Fruit fly (Drosophila melanogaster): Measurements from ENCODE around the gene CG1529.

The CG1529 gene

DNA sequence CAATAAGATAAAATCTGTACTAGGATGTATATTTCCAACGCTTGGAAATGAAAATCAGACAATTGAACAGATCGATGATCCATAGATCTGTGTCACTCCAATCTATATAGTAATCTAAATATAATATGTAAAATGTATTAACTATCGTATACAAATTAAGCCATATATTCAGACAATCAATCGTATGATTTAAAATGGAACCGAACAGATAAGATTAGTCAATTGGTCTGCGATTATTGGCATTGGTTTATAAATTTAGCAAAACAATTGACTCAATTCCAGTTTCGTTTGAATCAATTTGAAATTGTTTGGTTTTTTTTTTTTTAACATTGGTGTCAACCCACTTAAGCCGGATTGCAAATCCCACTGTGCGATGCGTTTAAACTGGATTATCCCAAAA lies 36.2 kb upstream of the CG1529 start (continued):
- TF ChIP-seq fd85E (GFP tag; optimal IDR thresholded peaks at IDR 0.05) (no peak), CG4318 (GFP tag; optimal IDR thresholded peaks at IDR 0.05) (peak; percentile 56), eg (GFP tag; IDR thresholded peaks at IDR 0.05) (peak; percentile 49; the same call in 2 of the 3 replicates), acj6 (GFP tag; optimal IDR thresholded peaks at IDR 0.05) (peak; percentile 44), Hr38 (GFP tag; optimal IDR thresholded peaks at IDR 0.05) (no peak), salr (GFP tag; optimal IDR thresholded peaks at IDR 0.05) (peak; percentile 16 to 72), net (GFP tag; optimal IDR thresholded peaks at IDR 0.05) (peak; percentile 51), CG15336 (GFP tag; IDR thresholded peaks at IDR 0.05) (peak; percentile 33; the same call in 1 of the 2 replicates), spab (GFP tag; optimal IDR thresholded peaks at IDR 0.05) (peak; percentile 47), CG3919 (GFP tag; optimal IDR thresholded peaks at IDR 0.05) (peak; percentile 15), CG8632 (GFP tag; optimal IDR thresholded peaks at IDR 0.05) (peak; percentile 33), CG6854 (GFP tag; optimal IDR thresholded peaks at IDR 0.05) (no peak), dac (GFP tag; optimal IDR thresholded peaks at IDR 0.05) (peak; percentile 32), CG6276 (GFP tag; optimal IDR thresholded peaks at IDR 0.05) (peak; percentile 52), esn (GFP tag; optimal IDR thresholded peaks at IDR 0.05) (peak; percentile 67), CG32006 (GFP tag; optimal IDR thresholded peaks at IDR 0.05) (peak; percentile 75), Sox102F (GFP tag; optimal IDR thresholded peaks at IDR 0.05) (no peak)

DNA sequence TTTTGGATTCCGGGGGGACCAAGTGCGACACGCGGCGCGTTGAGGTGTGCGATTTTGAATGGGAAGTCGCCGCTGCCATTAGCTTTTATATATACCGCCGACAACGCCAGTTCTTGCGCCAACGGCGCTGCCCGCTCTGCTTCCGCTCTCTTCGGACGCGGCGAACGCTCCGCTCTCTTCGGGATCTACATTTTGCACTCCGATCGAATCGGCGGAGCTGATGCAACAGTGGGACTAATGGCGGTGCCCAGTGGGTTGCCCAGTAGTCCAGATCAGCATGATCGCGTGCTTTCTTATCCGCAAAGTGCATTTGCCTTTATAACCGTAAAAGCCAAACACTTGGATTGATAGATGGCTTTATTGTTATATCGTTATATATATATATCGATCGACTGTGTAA lies 35.7 kb upstream of the CG1529 start, which contains the start of gene CG32512:
CG32512 (minus strand) TSS at position 67 of the 400 bp plus-strand sequence.
- no peak for TF ChIP-seq Lpt (GFP tag; optimal IDR thresholded peaks at IDR 0.05)
- peak; percentile 12; the same call in 1 of the 2 replicates for TF ChIP-seq CG15336 (GFP tag; IDR thresholded peaks at IDR 0.05)
- TF ChIP-seq CG6163 (GFP tag; IDR thresholded peaks at IDR 0.05), result peak; percentile 49
- peak; percentile 53; the same call in 1 of the 3 replicates for TF ChIP-seq eg (GFP tag; IDR thresholded peaks at IDR 0.05)
- peak; percentile 16 for TF ChIP-seq vri (GFP tag; optimal IDR thresholded peaks at IDR 0.05)
- TF ChIP-seq Hr39 (GFP tag; optimal IDR thresholded peaks at IDR 0.05), result peak; percentile 1
- peak; percentile 13; the same call in 1 of the 3 replicates for TF ChIP-seq CG8119 (GFP tag; IDR thresholded peaks at IDR 0.05)
- TF ChIP-seq CG11762 (GFP tag; optimal IDR thresholded peaks at IDR 0.05; ENCODE audit: insufficient read depth), result no peak

DNA sequence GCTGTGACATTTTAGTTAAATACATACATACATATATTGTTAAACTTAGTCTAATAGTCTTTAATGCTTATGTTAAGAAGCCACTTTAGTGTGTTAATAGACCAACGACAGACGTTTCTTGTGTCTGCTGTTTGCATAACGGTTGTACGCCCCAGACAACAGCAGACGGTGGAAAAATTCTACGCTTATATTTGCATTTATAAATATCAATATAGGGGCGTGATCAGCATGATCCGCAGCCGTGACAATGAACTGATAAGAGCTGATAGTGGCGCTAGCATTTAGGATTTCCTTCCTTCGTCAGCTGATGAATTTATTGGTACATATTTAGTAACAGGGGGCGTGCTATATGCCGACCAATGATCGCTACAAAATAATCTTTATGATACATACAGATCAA lies 34.0 kb upstream of the CG1529 start:
- no peak for TF ChIP-seq Smox (GFP tag; optimal IDR thresholded peaks at IDR 0.05)
- peak; percentile 65 for TF ChIP-seq fkh (GFP tag; optimal IDR thresholded peaks at IDR 0.05)
- peak; percentile 10 for TF ChIP-seq Eip78C (GFP tag)
- no peak for TF ChIP-seq CG10669 (GFP tag; optimal IDR thresholded peaks at IDR 0.05)
- TF ChIP-seq CG11902 (GFP tag; optimal IDR thresholded peaks at IDR 0.05), result no peak
- TF ChIP-seq CG7368 (GFP tag; optimal IDR thresholded peaks at IDR 0.05), result no peak
- no peak for TF ChIP-seq esn (GFP tag; optimal IDR thresholded peaks at IDR 0.05)
- TF ChIP-seq cyc (GFP tag; optimal IDR thresholded peaks at IDR 0.05), result no peak
- no peak for TF ChIP-seq CG8632 (GFP tag; optimal IDR thresholded peaks at IDR 0.05)
- TF ChIP-seq svp (GFP tag), result peak; percentile 38

- TF ChIP-seq eg (GFP tag; IDR thresholded peaks at IDR 0.05) (peak; percentile 93), CG3032 (tag; optimal IDR thresholded peaks at IDR 0.05) (peak; percentile 75), cyc (GFP tag; optimal IDR thresholded peaks at IDR 0.05) (peak; percentile 97), Eip78C (GFP tag) (peak; percentile 96), achi (GFP tag; optimal IDR thresholded peaks at IDR 0.05) (peak; percentile 87), CG32006 (GFP tag; optimal IDR thresholded peaks at IDR 0.05) (peak; percentile 82), Hr4 (GFP tag; optimal IDR thresholded peaks at IDR 0.05) (peak; percentile 90), CG6792 (GFP tag; optimal IDR thresholded peaks at IDR 0.05) (peak; percentile 94), CG9139 (GFP tag; optimal IDR thresholded peaks at IDR 0.05) (peak; percentile 81), CG31627 (GFP tag; optimal IDR thresholded peaks at IDR 0.05) (peak; percentile 98), CG8119 (GFP tag; IDR thresholded peaks at IDR 0.05) (peak; percentile 90), Sox102F (GFP tag; optimal IDR thresholded peaks at IDR 0.05) (peak; percentile 96), Eip75B (GFP tag; optimal IDR thresholded peaks at IDR 0.05) (peak; percentile 92), CG11294 (GFP tag; IDR thresholded peaks at IDR 0.05) (peak; percentile 83), net (GFP tag; optimal IDR thresholded peaks at IDR 0.05) (peak; percentile 91), Gug (GFP tag; IDR thresholded peaks at IDR 0.05) (peak; percentile 78), CG3919 (GFP tag; optimal IDR thresholded peaks at IDR 0.05) (peak; percentile 92), acj6 (GFP tag; optimal IDR thresholded peaks at IDR 0.05) (peak; percentile 93), spab (GFP tag; optimal IDR thresholded peaks at IDR 0.05) (peak; percentile 78), Hr39 (GFP tag; optimal IDR thresholded peaks at IDR 0.05) (peak; percentile 97), OdsH (GFP tag; optimal IDR thresholded peaks at IDR 0.05) (peak; percentile 93), CG8632 (GFP tag; optimal IDR thresholded peaks at IDR 0.05) (peak; percentile 90), fd59A (GFP tag; optimal IDR thresholded peaks at IDR 0.05) (peak; percentile 70), CG1621 (tag; optimal IDR thresholded peaks at IDR 0.05) (peak; percentile 84), CG6163 (GFP tag; IDR thresholded peaks at IDR 0.05) (peak; percentile 95), svp (GFP tag) (peak; percentile 98), pdm3 (GFP tag; optimal IDR thresholded peaks at IDR 0.05) (peak; percentile 93)
Measured at dm6 chrX:21064927-21065326, 33.2 kb upstream of the CG1529 start.
